Worm (Caenorhabditis elegans) whole organism, mixed stage, embryonic: ENCODE measurements around the gene str-146.

Experiments used
- M03D4.4 ChIP-seq: sonication (generic microtip); optimal IDR thresholded peaks from 2 replicates; lab custom pipeline; 2017; ENCODE audit warnings: mild to moderate bottlenecking, missing genetic modification characterization, missing compliant biosample characterization
- bed-3 ChIP-seq: fragments of 200-800 bp; sonication (Bioruptor generic); optimal IDR thresholded peaks from 3 replicates; lab custom pipeline; 2018; ENCODE audit warnings: mild to moderate bottlenecking, missing genetic modification characterization, moderate library complexity, missing compliant biosample characterization
- blmp-1 ChIP-seq: fragments of 150-350 bp; optimal IDR thresholded peaks from 2 replicates; lab custom pipeline; 2014; ENCODE audit warnings: missing biosample characterization, missing genetic modification characterization
- ceh-39 ChIP-seq: fragments of 150-350 bp; optimal IDR thresholded peaks from 2 replicates; lab custom pipeline; 2014; ENCODE audit warnings: missing biosample characterization, missing genetic modification characterization
- ceh-43 ChIP-seq: fragments of 200-800 bp; sonication (Bioruptor generic); optimal IDR thresholded peaks from 2 replicates; lab custom pipeline; 2018; ENCODE audit warnings: mild to moderate bottlenecking, missing genetic modification characterization, moderate library complexity, missing compliant biosample characterization
- ceh-83 ChIP-seq: fragments of 200-800 bp; sonication (Bioruptor generic); optimal IDR thresholded peaks from 2 replicates; lab custom pipeline; 2018; ENCODE audit warnings: mild to moderate bottlenecking, missing genetic modification characterization, missing compliant biosample characterization
- cnd-1 ChIP-seq: fragments of 200-800 bp; sonication (Bioruptor generic); optimal IDR thresholded peaks from 2 replicates; lab custom pipeline; 2018; ENCODE audit warnings: mild to moderate bottlenecking, missing genetic modification characterization, missing compliant biosample characterization
- elt-1 ChIP-seq: sonication (generic microtip); optimal IDR thresholded peaks from 2 replicates; lab custom pipeline; 2017; ENCODE audit warnings: missing genetic modification characterization, mild to moderate bottlenecking, missing compliant biosample characterization, antibody characterized with exemption, moderate library complexity, borderline replicate concordance; ENCODE audit not compliant: insufficient read depth
- elt-3 ChIP-seq: fragments of 150-350 bp; optimal IDR thresholded peaks from 2 replicates; lab custom pipeline; 2014; ENCODE audit warnings: missing biosample characterization, missing genetic modification characterization
- flh-1 ChIP-seq: fragments of 200-800 bp; sonication (Bioruptor generic); optimal IDR thresholded peaks from 2 replicates; lab custom pipeline; 2018; ENCODE audit warnings: mild to moderate bottlenecking, missing genetic modification characterization, moderate library complexity, missing compliant biosample characterization
- ham-2 ChIP-seq: fragments of 200-800 bp; sonication (Bioruptor generic); optimal IDR thresholded peaks from 2 replicates; lab custom pipeline; 2018; ENCODE audit warnings: mild to moderate bottlenecking, missing genetic modification characterization, missing compliant biosample characterization
- hlh-1 ChIP-seq: fragments of 150-350 bp; optimal IDR thresholded peaks from 2 replicates; lab custom pipeline; 2014; ENCODE audit warnings: missing biosample characterization, missing genetic modification reagents, missing genetic modification characterization
- lin-13 ChIP-seq: fragments of 150-350 bp; optimal IDR thresholded peaks from 2 replicates; lab custom pipeline; 2014; ENCODE audit warnings: missing biosample characterization, missing genetic modification characterization
- lin-32 ChIP-seq: fragments of 200-800 bp; sonication (Bioruptor generic); optimal IDR thresholded peaks from 2 replicates; lab custom pipeline; 2018; ENCODE audit warnings: mild to moderate bottlenecking, missing genetic modification characterization, missing compliant biosample characterization
- lsy-2 ChIP-seq: fragments of 150-350 bp; optimal IDR thresholded peaks from 2 replicates; lab custom pipeline; 2014; ENCODE audit warnings: missing biosample characterization, missing genetic modification characterization
- mep-1 ChIP-seq: fragments of 150-350 bp; optimal IDR thresholded peaks from 2 replicates; lab custom pipeline; 2017; ENCODE audit warnings: missing biosample characterization, missing genetic modification reagents, missing genetic modification characterization, inconsistent platforms
- mls-2 ChIP-seq: sonication (generic microtip); optimal IDR thresholded peaks from 2 replicates; lab custom pipeline; 2016; ENCODE audit warnings: mild to moderate bottlenecking, missing genetic modification characterization, moderate library complexity, missing compliant biosample characterization
- nhr-12 ChIP-seq: fragments of 150-350 bp; optimal IDR thresholded peaks from 2 replicates; lab custom pipeline; 2014; ENCODE audit warnings: missing biosample characterization, missing genetic modification characterization
- nhr-2 ChIP-seq: fragments of 150-350 bp; optimal IDR thresholded peaks from 2 replicates; lab custom pipeline; 2014; ENCODE audit warnings: missing biosample characterization, missing genetic modification characterization
- nhr-237 ChIP-seq: fragments of 150-350 bp; optimal IDR thresholded peaks from 2 replicates; lab custom pipeline; 2014; ENCODE audit warnings: missing biosample characterization, missing genetic modification characterization
- nhr-28 ChIP-seq: fragments of 150-350 bp; optimal IDR thresholded peaks from 2 replicates; lab custom pipeline; 2014; ENCODE audit warnings: missing biosample characterization, missing genetic modification characterization
- pha-4 ChIP-seq: fragments of 150-350 bp; optimal IDR thresholded peaks from 2 replicates; lab custom pipeline; 2018; ENCODE audit warnings: missing biosample characterization, missing genetic modification reagents, missing genetic modification characterization
- snpc-4 ChIP-seq: fragments of 150-350 bp; optimal IDR thresholded peaks from 2 replicates; lab custom pipeline; 2014; ENCODE audit warnings: missing biosample characterization, missing genetic modification characterization
- sptf-1 ChIP-seq: sonication (generic microtip); optimal IDR thresholded peaks from 2 replicates; lab custom pipeline; 2017; ENCODE audit warnings: mild to moderate bottlenecking, missing genetic modification characterization, moderate library complexity, missing compliant biosample characterization
- tbx-8 ChIP-seq: fragments of 200-800 bp; sonication (Bioruptor generic); optimal IDR thresholded peaks from 2 replicates; lab custom pipeline; 2018; ENCODE audit warnings: mild to moderate bottlenecking, missing genetic modification characterization, moderate library complexity, missing compliant biosample characterization
- unc-120 ChIP-seq: sonication (generic microtip); optimal IDR thresholded peaks from 2 replicates; lab custom pipeline; 2017; ENCODE audit warnings: missing genetic modification characterization, missing compliant biosample characterization; ENCODE audit not compliant: poor library complexity, severe bottlenecking
- unc-39 ChIP-seq: fragments of 150-350 bp; optimal IDR thresholded peaks from 2 replicates; lab custom pipeline; 2014; ENCODE audit warnings: missing biosample characterization, missing genetic modification characterization
- unc-62 ChIP-seq: fragments of 150-350 bp; optimal IDR thresholded peaks from 2 replicates; lab custom pipeline; 2014; ENCODE audit warnings: missing biosample characterization, missing genetic modification reagents, missing genetic modification characterization
- zip-8 ChIP-seq: fragments of 150-350 bp; optimal IDR thresholded peaks from 2 replicates; lab custom pipeline; 2014; ENCODE audit warnings: missing biosample characterization, missing genetic modification characterization
- ztf-11 ChIP-seq: fragments of 150-350 bp; optimal IDR thresholded peaks from 2 replicates; lab custom pipeline; 2014; ENCODE audit warnings: missing biosample characterization, missing genetic modification characterization

The str-146 gene

ce11 chrV:8050811-8051210, 44.5 kb downstream of the str-146 start, which contains the start of gene col-43:
Gene col-43 (minus strand): TSS chrV:8050911.
- TF ChIP-seq ceh-83 (GFP tag; lab: Kevin White, UChicago) (no peak), snpc-4 (tag; lab: Kevin White, UChicago) (no peak), lsy-2 (no peak), tbx-8 (no peak), elt-3 (tag; lab: Kevin White, UChicago) (no peak)
- TF ChIP-seq, all 35 proteins: peak for 0

- TF ChIP-seq nhr-2 (tag; lab: Kevin White, UChicago) (no peak), unc-62 (GFP tag; lab: Kevin White, UChicago) (no peak), unc-39 (tag; lab: Kevin White, UChicago) (no peak), cnd-1 (tag; lab: Kevin White, UChicago) (no peak), ztf-11 (no peak), snpc-4 (tag; lab: Kevin White, UChicago) (no peak), sptf-1 (tag; lab: Kevin White, UChicago) (no peak), bed-3 (no peak), blmp-1 (tag; lab: Kevin White, UChicago) (no peak), nhr-12 (tag; lab: Kevin White, UChicago) (no peak), lin-32 (GFP tag; lab: Kevin White, UChicago) (no peak), elt-3 (tag; lab: Kevin White, UChicago) (no peak)
These were observed 45.1 kb downstream of the str-146 start for ce11 chrV:8050059-8050677.

ce11 chrV:8046706-8047105, 48.6 kb downstream of the str-146 start, which contains the start of gene ZC513.3:
Gene ZC513.3 (plus strand): TSS chrV:8047006.
- no peak for TF ChIP-seq nhr-28
- TF ChIP-seq mep-1: no peak
- no peak for TF ChIP-seq lsy-2
- no peak for TF ChIP-seq M03D4.4 (tag; lab: Kevin White, UChicago)
- TF ChIP-seq nhr-2 (tag; lab: Kevin White, UChicago): no peak
- TF ChIP-seq flh-1 (GFP tag; lab: Kevin White, UChicago): no peak
- no peak for TF ChIP-seq elt-1
- no peak for TF ChIP-seq blmp-1 (tag; lab: Kevin White, UChicago)
- no peak for TF ChIP-seq hlh-1
- TF ChIP-seq zip-8 (tag; lab: Kevin White, UChicago): no peak
- TF ChIP-seq nhr-237 (tag; lab: Kevin White, UChicago): no peak
- TF ChIP-seq ceh-83 (GFP tag; lab: Kevin White, UChicago): no peak
- no peak for TF ChIP-seq snpc-4 (tag; lab: Kevin White, UChicago)
- TF ChIP-seq sptf-1 (tag; lab: Kevin White, UChicago): no peak
- no peak for TF ChIP-seq lin-13 (tag; lab: Kevin White, UChicago)
- no peak for TF ChIP-seq tbx-8
- TF ChIP-seq mls-2 (tag; lab: Kevin White, UChicago): no peak
- TF ChIP-seq unc-120 (tag; lab: Kevin White, UChicago): no peak
- no peak for TF ChIP-seq ceh-39 (tag; lab: Kevin White, UChicago)

ce11 chrV:8044957-8045356, 50.3 kb downstream of the str-146 start:
- peak; percentile 49 for TF ChIP-seq nhr-2 (tag; lab: Kevin White, UChicago)
- TF ChIP-seq pha-4 (tag; lab: Kevin White, UChicago): no peak
- no peak for TF ChIP-seq cnd-1 (tag; lab: Kevin White, UChicago)
- TF ChIP-seq ceh-43 (GFP tag; lab: Kevin White, UChicago): no peak
- TF ChIP-seq unc-62 (GFP tag; lab: Kevin White, UChicago): peak; percentile 49
- no peak for TF ChIP-seq snpc-4 (tag; lab: Kevin White, UChicago)
- peak; percentile 51 for TF ChIP-seq ham-2 (GFP tag; lab: Kevin White, UChicago)
- TF ChIP-seq elt-1: peak; percentile 54

ce11 chrV:8043664-8044063, 51.6 kb downstream of the str-146 start:
- peak; percentile 38 for TF ChIP-seq elt-1
- no peak for TF ChIP-seq lin-32 (GFP tag; lab: Kevin White, UChicago)
- TF ChIP-seq, all 35 proteins: peak for 1
